Worm (Caenorhabditis elegans) whole organism, early embryonic: Measurements from ENCODE around the gene C27A7.3.

Experiments
- B0310.2 ChIP-seq: sonication (generic microtip); optimal IDR thresholded peaks from 2 replicates; lab custom pipeline; 2016; ENCODE audit warnings: mild to moderate bottlenecking, missing genetic modification characterization, missing compliant biosample characterization
- F13C5.2 ChIP-seq: sonication (generic microtip); optimal IDR thresholded peaks from 2 replicates; lab custom pipeline; 2017; ENCODE audit warnings: mild to moderate bottlenecking, missing genetic modification characterization, inconsistent platforms, missing compliant biosample characterization
- aly-1 ChIP-seq: sonication (generic microtip); optimal IDR thresholded peaks from 2 replicates; lab custom pipeline; 2016; ENCODE audit warnings: missing genetic modification characterization, missing compliant biosample characterization
- ama-1 ChIP-seq: fragments of 150-350 bp; optimal IDR thresholded peaks from 2 replicates; lab custom pipeline; 2014
- ceh-13 ChIP-seq: fragments of 200-800 bp; sonication (Bioruptor generic); optimal IDR thresholded peaks from 2 replicates; lab custom pipeline; 2018; ENCODE audit warnings: mild to moderate bottlenecking, missing genetic modification characterization, missing compliant biosample characterization
- ceh-36 ChIP-seq: sonication (generic microtip); optimal IDR thresholded peaks from 2 replicates; lab custom pipeline; 2016; ENCODE audit warnings: missing genetic modification characterization, inconsistent platforms, missing compliant biosample characterization
- flt-1 ChIP-seq: fragments of 200-800 bp; sonication (Bioruptor generic); IDR thresholded peaks from 2 replicates; pipeline ENCODE4 v1.3.6; 2022; ENCODE audit warnings: missing genetic modification characterization, missing compliant biosample characterization
- hmg-4 ChIP-seq: fragments of 200-800 bp; sonication (Bioruptor generic); optimal IDR thresholded peaks from 2 replicates; lab custom pipeline; 2018; ENCODE audit warnings: mild to moderate bottlenecking, missing genetic modification characterization, missing compliant biosample characterization
- hnd-1 ChIP-seq: sonication (generic microtip); optimal IDR thresholded peaks from 2 replicates; lab custom pipeline; 2016; ENCODE audit warnings: missing genetic modification characterization, missing compliant biosample characterization
- scrt-1 ChIP-seq: fragments of 200-800 bp; sonication (Bioruptor generic); IDR thresholded peaks from 2 replicates; pipeline ENCODE4 v1.3.6; 2022; ENCODE audit warnings: missing genetic modification characterization, missing compliant biosample characterization
- tbx-11 ChIP-seq: fragments of 200-800 bp; sonication (Bioruptor generic); IDR thresholded peaks from 2 replicates; pipeline ENCODE4 v1.3.6; 2022; ENCODE audit warnings: missing genetic modification characterization, missing compliant biosample characterization
- tbx-37 ChIP-seq: fragments of 200-800 bp; sonication (Bioruptor generic); conservative IDR thresholded peaks from 2 replicates; pipeline ENCODE4 v1.3.6; 2022; ENCODE audit warnings: missing genetic modification reagents, missing genetic modification characterization, missing compliant biosample characterization
- tra-4 ChIP-seq: sonication (generic microtip); optimal IDR thresholded peaks from 2 replicates; lab custom pipeline; 2017; ENCODE audit warnings: missing genetic modification characterization, missing compliant biosample characterization

DNA sequence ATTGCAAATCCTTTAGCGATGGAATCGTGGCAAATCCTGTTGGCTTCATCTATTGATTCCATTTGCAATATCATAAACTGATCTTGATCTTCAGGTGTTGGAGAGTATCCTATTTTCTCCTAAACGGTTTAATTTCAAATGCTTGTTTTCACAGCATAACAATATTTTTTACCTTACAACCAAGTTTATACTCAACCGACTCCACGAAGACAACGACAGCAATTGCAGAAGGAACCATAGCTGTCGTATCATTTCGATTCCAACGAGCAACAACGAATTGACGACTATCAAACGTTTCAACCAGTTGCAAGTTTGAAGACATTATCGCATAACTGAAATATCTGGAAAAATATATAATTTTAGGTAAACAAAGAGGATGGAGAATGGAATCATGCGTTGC, 43.1 kb downstream of the C27A7.3 start, which contains the start of gene usip-1:
- TF ChIP-seq ceh-13, result no peak
- TF ChIP-seq aly-1 (tag; lab: Kevin White, UChicago), result no peak
- TF ChIP-seq flt-1, result no peak
- TF ChIP-seq hmg-4 (GFP tag; lab: Kevin White, UChicago), result no peak
- no peak for TF ChIP-seq ama-1
- no peak for TF ChIP-seq scrt-1
- TF ChIP-seq hnd-1 (tag; lab: Kevin White, UChicago), result no peak
- TF ChIP-seq tra-4 (tag; lab: Kevin White, UChicago), result no peak
- TF ChIP-seq tbx-37 (GFP tag; lab: Robert Waterston, UW), result no peak
- TF ChIP-seq ceh-36 (tag; lab: Kevin White, UChicago), result no peak
- no peak for TF ChIP-seq B0310.2 (tag; lab: Kevin White, UChicago)
- TF ChIP-seq tbx-11 (GFP tag; lab: Robert Waterston, UW), result no peak
- no peak for TF ChIP-seq F13C5.2 (tag; lab: Kevin White, UChicago)
